Worm (Caenorhabditis elegans) whole organism, L2 larva: ENCODE results near the gene F40H3.2.

Experiments
- F13H6.1 ChIP-seq: sonication (generic microtip); optimal IDR thresholded peaks from 2 replicates; lab custom pipeline; 2016; ENCODE audit warnings: missing genetic modification characterization, missing compliant biosample characterization
- R02D3.7 ChIP-seq: fragments of 150-350 bp; optimal IDR thresholded peaks from 2 replicates; lab custom pipeline; 2014; ENCODE audit warnings: missing biosample characterization, missing genetic modification characterization
- Y55F3AM.14 ChIP-seq: fragments of 200-800 bp; sonication (Bioruptor generic); optimal IDR thresholded peaks from 2 replicates; lab custom pipeline; 2018; ENCODE audit warnings: mild to moderate bottlenecking, missing genetic modification characterization, missing compliant biosample characterization
- ZK546.5 ChIP-seq: sonication (generic microtip); optimal IDR thresholded peaks from 2 replicates; lab custom pipeline; 2017; ENCODE audit warnings: missing biosample characterization, missing genetic modification characterization
- alr-1 ChIP-seq: fragments of 150-350 bp; optimal IDR thresholded peaks from 2 replicates; lab custom pipeline; 2014; ENCODE audit warnings: missing biosample characterization, missing genetic modification characterization
- ama-1 ChIP-seq: fragments of 150-350 bp; optimal IDR thresholded peaks from 2 replicates; lab custom pipeline; 2018; ENCODE audit warnings: inconsistent platforms
- ceh-16 ChIP-seq: fragments of 150-350 bp; optimal IDR thresholded peaks from 2 replicates; lab custom pipeline; 2014; ENCODE audit warnings: missing biosample characterization, missing genetic modification characterization
- crh-2 ChIP-seq: sonication (generic microtip); optimal IDR thresholded peaks from 2 replicates; lab custom pipeline; 2017; ENCODE audit warnings: missing biosample characterization, missing genetic modification characterization
- dmd-4 ChIP-seq: sonication (generic microtip); optimal IDR thresholded peaks from 2 replicates; lab custom pipeline; 2017; ENCODE audit warnings: missing biosample characterization, missing genetic modification characterization
- egl-27 ChIP-seq: sonication (generic microtip); optimal IDR thresholded peaks from 3 replicates; lab custom pipeline; 2017; ENCODE audit warnings: missing biosample characterization, missing genetic modification reagents, missing genetic modification characterization
- elt-1 ChIP-seq: fragments of 150-350 bp; optimal IDR thresholded peaks from 2 replicates; lab custom pipeline; 2014; ENCODE audit warnings: missing biosample characterization, missing genetic modification characterization
- fos-1 ChIP-seq: fragments of 150-350 bp; optimal IDR thresholded peaks from 2 replicates; lab custom pipeline; 2014; ENCODE audit warnings: missing biosample characterization, missing genetic modification characterization
- gmeb-1 ChIP-seq: fragments of 150-350 bp; optimal IDR thresholded peaks from 2 replicates; lab custom pipeline; 2014; ENCODE audit warnings: missing biosample characterization, missing genetic modification characterization
- lin-11 ChIP-seq: fragments of 150-350 bp; sonication (generic microtip); optimal IDR thresholded peaks from 2 replicates; lab custom pipeline; 2014; ENCODE audit warnings: missing biosample characterization, missing genetic modification characterization, inconsistent platforms, mixed read lengths
- lin-39 ChIP-seq: fragments of 150-350 bp; optimal IDR thresholded peaks from 2 replicates; lab custom pipeline; 2014; ENCODE audit warnings: missing biosample characterization, missing genetic modification reagents, missing genetic modification characterization
- lsy-2 ChIP-seq, 2 experiments: fragments of 150-350 bp in 1 of 2; sonication (generic microtip) in 1 of 2; optimal IDR thresholded peaks; 2 replicates each; lab custom pipeline; 2014 to 2017; ENCODE audit warnings: missing biosample characterization in 2 of 2, missing genetic modification characterization in 2 of 2
- mab-5 ChIP-seq: fragments of 150-350 bp; optimal IDR thresholded peaks from 2 replicates; lab custom pipeline; 2014; ENCODE audit warnings: missing biosample characterization, missing genetic modification characterization
- mbf-1 ChIP-seq: sonication (generic microtip); optimal IDR thresholded peaks from 2 replicates; lab custom pipeline; 2017; ENCODE audit warnings: missing biosample characterization, missing genetic modification characterization
- nhr-10 ChIP-seq: sonication (generic microtip); optimal IDR thresholded peaks from 2 replicates; lab custom pipeline; 2017; ENCODE audit warnings: missing biosample characterization, missing genetic modification characterization
- nhr-11 ChIP-seq: fragments of 150-350 bp; optimal IDR thresholded peaks from 2 replicates; lab custom pipeline; 2014; ENCODE audit warnings: missing biosample characterization, missing genetic modification characterization
- nhr-12 ChIP-seq: fragments of 150-350 bp; optimal IDR thresholded peaks from 2 replicates; lab custom pipeline; 2014; ENCODE audit warnings: missing biosample characterization, missing genetic modification characterization
- nhr-129 ChIP-seq: fragments of 150-350 bp; optimal IDR thresholded peaks from 2 replicates; lab custom pipeline; 2014; ENCODE audit warnings: missing biosample characterization, missing genetic modification characterization
- nhr-21 ChIP-seq: fragments of 150-350 bp; optimal IDR thresholded peaks from 2 replicates; lab custom pipeline; 2014; ENCODE audit warnings: missing biosample characterization, missing genetic modification characterization
- nhr-23 ChIP-seq: fragments of 150-350 bp; optimal IDR thresholded peaks from 2 replicates; lab custom pipeline; 2014; ENCODE audit warnings: missing biosample characterization, missing genetic modification reagents, missing genetic modification characterization
- nhr-77 ChIP-seq: fragments of 150-350 bp; optimal IDR thresholded peaks from 2 replicates; lab custom pipeline; 2014; ENCODE audit warnings: missing biosample characterization, missing genetic modification characterization
- peb-1 ChIP-seq: fragments of 150-350 bp; optimal IDR thresholded peaks from 2 replicates; lab custom pipeline; 2014; ENCODE audit warnings: missing biosample characterization, missing genetic modification characterization
- sem-4 ChIP-seq: fragments of 150-350 bp; optimal IDR thresholded peaks from 2 replicates; lab custom pipeline; 2014; ENCODE audit warnings: missing biosample characterization, missing genetic modification reagents, missing genetic modification characterization
- sma-3 ChIP-seq: sonication (generic microtip); optimal IDR thresholded peaks from 2 replicates; lab custom pipeline; 2016; ENCODE audit warnings: missing genetic modification reagents, missing genetic modification characterization, missing compliant biosample characterization
- sma-9 ChIP-seq, 2 experiments: fragments of 150-350 bp in 1 of 2; sonication (generic microtip) in 1 of 2; optimal IDR thresholded peaks; 2 replicates each; lab custom pipeline; 2014 to 2016; ENCODE audit warnings: missing genetic modification characterization in 2 of 2, mild to moderate bottlenecking in 1 of 2, missing biosample characterization in 1 of 2, missing compliant biosample characterization in 1 of 2, missing genetic modification reagents in 1 of 2, moderate library complexity in 1 of 2
- unc-39 ChIP-seq: fragments of 150-350 bp; optimal IDR thresholded peaks from 2 replicates; lab custom pipeline; 2014; ENCODE audit warnings: missing biosample characterization, missing genetic modification characterization
- unc-55 ChIP-seq: fragments of 150-350 bp; sonication (generic microtip); optimal IDR thresholded peaks from 3 replicates; lab custom pipeline; 2014; ENCODE audit warnings: missing biosample characterization, missing genetic modification reagents, missing genetic modification characterization
- unc-62 ChIP-seq: fragments of 150-350 bp; optimal IDR thresholded peaks from 2 replicates; lab custom pipeline; 2014; ENCODE audit warnings: missing biosample characterization, missing genetic modification reagents, missing genetic modification characterization
- zag-1 ChIP-seq: fragments of 150-350 bp; optimal IDR thresholded peaks from 2 replicates; lab custom pipeline; 2014; ENCODE audit warnings: missing biosample characterization, missing genetic modification characterization
- ztf-1 ChIP-seq: fragments of 200-800 bp; sonication (Bioruptor generic); conservative IDR thresholded peaks from 2 replicates; pipeline ENCODE4 v1.3.6; 2022; ENCODE audit warnings: missing genetic modification characterization, missing compliant biosample characterization
- ztf-11 ChIP-seq: sonication (generic microtip); optimal IDR thresholded peaks from 2 replicates; lab custom pipeline; 2017; ENCODE audit warnings: missing biosample characterization, missing genetic modification characterization
- ztf-4 ChIP-seq: fragments of 150-350 bp; optimal IDR thresholded peaks from 2 replicates; lab custom pipeline; 2014; ENCODE audit warnings: missing biosample characterization, missing genetic modification characterization

F40H3.2 gene

ce11 chrII:6138138-6138537 lies 35.3 kb upstream of the F40H3.2 start:
- no peak for TF ChIP-seq ztf-4 (tag; lab: Kevin White, UChicago)
- no peak for TF ChIP-seq ztf-1
- TF ChIP-seq unc-39 (tag; lab: Kevin White, UChicago), result no peak
- no peak for TF ChIP-seq alr-1 (tag; lab: Kevin White, UChicago)
- TF ChIP-seq fos-1 (tag; lab: Kevin White, UChicago), result no peak

- TF ChIP-seq unc-62 (GFP tag; lab: Kevin White, UChicago) (no peak), nhr-11 (tag; lab: Kevin White, UChicago) (no peak), peb-1 (no peak), nhr-10 (tag; lab: Kevin White, UChicago) (no peak), lin-39 (tag; lab: Kevin White, UChicago) (no peak), unc-55 (GFP tag; lab: Kevin White, UChicago) (no peak), lsy-2 (tag; optimal IDR thresholded peaks at IDR 0.05; lab: Kevin White, UChicago) (no peak), ama-1 (lab: Kevin White, UChicago) (no peak), nhr-23 (no peak), alr-1 (tag; lab: Kevin White, UChicago) (no peak)
Measured at ce11 chrII:6139484-6139883, 34.0 kb upstream of the F40H3.2 start.

ce11 chrII:6142539-6142938 lies 30.9 kb upstream of the F40H3.2 start:
- TF ChIP-seq ztf-4 (tag; lab: Kevin White, UChicago) (no peak), nhr-77 (tag; lab: Kevin White, UChicago) (no peak), unc-62 (GFP tag; lab: Kevin White, UChicago) (no peak), zag-1 (tag; lab: Kevin White, UChicago) (no peak), R02D3.7 (no peak), ztf-1 (no peak), ztf-11 (no peak), lin-11 (tag; lab: Kevin White, UChicago) (no peak), unc-55 (GFP tag; lab: Kevin White, UChicago) (no peak)

ce11 chrII:6147131-6147530 lies 26.3 kb upstream of the F40H3.2 start:
- TF ChIP-seq nhr-21, result no peak
- no peak for TF ChIP-seq nhr-129 (tag; lab: Kevin White, UChicago)
- TF ChIP-seq mab-5 (tag; lab: Kevin White, UChicago), result no peak
- no peak for TF ChIP-seq Y55F3AM.14
- no peak for TF ChIP-seq lin-11 (tag; lab: Kevin White, UChicago)
- TF ChIP-seq gmeb-1 (tag; lab: Kevin White, UChicago), result no peak

- TF ChIP-seq sma-9 (GFP tag; optimal IDR thresholded peaks at IDR 0.05; lab: Kevin White, UChicago), result peak; percentile 33
- no peak for TF ChIP-seq sma-9 (tag; optimal IDR thresholded peaks at IDR 0.05; lab: Kevin White, UChicago)
- peak in 1 of 2 experiments; percentile 21 for TF ChIP-seq lsy-2 (tag; optimal IDR thresholded peaks at IDR 0.05; lab: Kevin White, UChicago)
- peak; percentile 14 for TF ChIP-seq zag-1 (tag; lab: Kevin White, UChicago)
- TF ChIP-seq ceh-16 (tag; lab: Kevin White, UChicago), result no peak
- TF ChIP-seq, all 48 proteins: peak for 3
Measured at ce11 chrII:6148369-6148768, 25.1 kb upstream of the F40H3.2 start.

ce11 chrII:6149434-6149833 lies 24.0 kb upstream of the F40H3.2 start:
- no peak for TF ChIP-seq nhr-10 (tag; lab: Kevin White, UChicago)
- peak in 1 of 2 experiments; percentile 0 for TF ChIP-seq lsy-2 (tag; optimal IDR thresholded peaks at IDR 0.05; lab: Kevin White, UChicago)
- no peak for TF ChIP-seq unc-62 (GFP tag; lab: Kevin White, UChicago)
- TF ChIP-seq, all 48 proteins: peak for 1

- TF ChIP-seq nhr-77 (tag; lab: Kevin White, UChicago) (no peak), elt-1 (tag; lab: Kevin White, UChicago) (no peak), mbf-1 (tag; lab: Kevin White, UChicago) (no peak), sem-4 (tag; lab: Kevin White, UChicago) (no peak), lin-11 (tag; lab: Kevin White, UChicago) (no peak), dmd-4 (no peak), sma-3 (GFP tag; lab: Kevin White, UChicago) (no peak), ztf-1 (no peak), R02D3.7 (no peak), ZK546.5 (tag; lab: Kevin White, UChicago) (no peak), crh-2 (tag; lab: Kevin White, UChicago) (no peak), nhr-21 (no peak), unc-62 (GFP tag; lab: Kevin White, UChicago) (no peak), F13H6.1 (tag; lab: Kevin White, UChicago) (no peak), mab-5 (tag; lab: Kevin White, UChicago) (no peak), peb-1 (no peak), egl-27 (tag; lab: Kevin White, UChicago) (no peak), nhr-12 (no peak)
- TF ChIP-seq, all 48 proteins: peak for 0
Measured at ce11 chrII:6158111-6158510, 15.3 kb upstream of the F40H3.2 start.
